Fruit fly (Drosophila melanogaster) whole organism, embryonic: ENCODE measurements around the gene Obp99c.
A peak's percentile ranks its signal among the peaks of the same experiment; 100 is the strongest.

Experiments used
- Awh ChIP-seq: fragments of 200-800 bp; sonication (Bioruptor generic); IDR thresholded peaks from 2 replicates; pipeline ENCODE4, ENCODE4 v1.3.6; 2022; ENCODE audit warnings: missing biosample characterization, missing genetic modification characterization
- CG10462 ChIP-seq: fragments of 200-800 bp; sonication (Bioruptor generic); optimal IDR thresholded peaks from 2 replicates; lab custom pipeline; 2016; ENCODE audit warnings: missing biosample characterization, missing genetic modification characterization
- CG10543 ChIP-seq: fragments of 200-800 bp; sonication (Bioruptor generic); optimal IDR thresholded peaks from 3 replicates; lab custom pipeline; 2017; ENCODE audit warnings: missing biosample characterization, mild to moderate bottlenecking, missing genetic modification characterization, moderate library complexity
- CG10959 ChIP-seq: fragments of 200-800 bp; sonication (Bioruptor generic); IDR thresholded peaks from 2 replicates; pipeline ENCODE4 v1.3.6; 2022; ENCODE audit warnings: missing biosample characterization, missing genetic modification characterization
- CG10979 ChIP-seq: fragments of 200-800 bp; sonication (Bioruptor generic); optimal IDR thresholded peaks from 2 replicates; lab custom pipeline; 2018; ENCODE audit warnings: missing biosample characterization, mild to moderate bottlenecking, missing genetic modification characterization, moderate library complexity
- CG11504 ChIP-seq: fragments of 200-800 bp; sonication (Bioruptor generic); optimal IDR thresholded peaks from 3 replicates; lab custom pipeline; 2019; ENCODE audit warnings: missing biosample characterization, mild to moderate bottlenecking, missing genetic modification characterization, moderate library complexity
- CG12659 ChIP-seq: fragments of 200-800 bp; sonication (Bioruptor generic); optimal IDR thresholded peaks from 3 replicates; lab custom pipeline; 2017; ENCODE audit warnings: mild to moderate bottlenecking, missing biosample characterization, missing genetic modification reagents, missing genetic modification characterization
- CG12769 ChIP-seq: fragments of 200-800 bp; sonication (Bioruptor generic); optimal IDR thresholded peaks from 2 replicates; lab custom pipeline; 2019; ENCODE audit warnings: missing biosample characterization, mild to moderate bottlenecking, missing genetic modification characterization, moderate library complexity
- CG12942 ChIP-seq: fragments of 200-800 bp; sonication (Bioruptor generic); optimal IDR thresholded peaks from 3 replicates; lab custom pipeline; 2016; ENCODE audit warnings: missing biosample characterization, missing genetic modification characterization
- CG13296 ChIP-seq: fragments of 200-800 bp; sonication (Bioruptor generic); optimal IDR thresholded peaks from 3 replicates; lab custom pipeline; 2018; ENCODE audit warnings: missing biosample characterization, mild to moderate bottlenecking, missing genetic modification characterization
- CG15479 ChIP-seq: fragments of 200-800 bp; sonication (Bioruptor generic); optimal IDR thresholded peaks from 3 replicates; lab custom pipeline; 2019; ENCODE audit warnings: missing biosample characterization, mild to moderate bottlenecking, missing genetic modification characterization, moderate library complexity
- CG1832 ChIP-seq: fragments of 200-800 bp; sonication (Bioruptor generic); optimal IDR thresholded peaks from 2 replicates; lab custom pipeline; 2017; ENCODE audit warnings: missing biosample characterization, mild to moderate bottlenecking, missing genetic modification characterization, inconsistent platforms
- CG30020 ChIP-seq: fragments of 200-800 bp; optimal IDR thresholded peaks from 2 replicates; lab custom pipeline; 2019; ENCODE audit warnings: missing biosample characterization, mild to moderate bottlenecking, missing genetic modification characterization, moderate library complexity
- CG34376 ChIP-seq: fragments of 200-800 bp; sonication (Bioruptor generic); optimal IDR thresholded peaks from 2 replicates; lab custom pipeline; 2018; ENCODE audit warnings: missing biosample characterization, mild to moderate bottlenecking, missing genetic modification characterization
- CG5953 ChIP-seq: fragments of 200-800 bp; sonication (Bioruptor generic); IDR thresholded peaks from 2 replicates; pipeline ENCODE4 v1.3.6; 2022; ENCODE audit warnings: missing biosample characterization, missing genetic modification characterization
- CG6854 ChIP-seq: fragments of 200-800 bp; sonication (Bioruptor generic); optimal IDR thresholded peaks from 3 replicates; lab custom pipeline; 2017; ENCODE audit warnings: missing biosample characterization, mild to moderate bottlenecking, missing genetic modification characterization
- CG9932 ChIP-seq: fragments of 200-800 bp; sonication (Bioruptor generic); IDR thresholded peaks from 2 replicates; pipeline ENCODE4 v1.3.6; 2022; ENCODE audit warnings: missing biosample characterization, missing genetic modification characterization
- D19A ChIP-seq: fragments of 200-800 bp; optimal IDR thresholded peaks from 3 replicates; lab custom pipeline; 2019; ENCODE audit warnings: missing biosample characterization, mild to moderate bottlenecking, missing genetic modification characterization, moderate library complexity
- ERR ChIP-seq: fragments of 200-800 bp; sonication (Bioruptor generic); optimal IDR thresholded peaks from 2 replicates; lab custom pipeline; 2016; ENCODE audit warnings: missing biosample characterization, missing genetic modification characterization
- Eip74EF ChIP-seq, 2 experiments: fragments of 200-800 bp in 1 of 2; fragments of >200 bp in 1 of 2; sonication (Bioruptor generic) in 1 of 2; optimal IDR thresholded peaks; 2 replicates each; lab custom pipeline; 2017 to 2019; ENCODE audit warnings: missing biosample characterization in 2 of 2, missing genetic modification characterization in 2 of 2, mild to moderate bottlenecking in 1 of 2, moderate library complexity in 1 of 2
- Ets65A ChIP-seq: fragments of 200-800 bp; sonication (Bioruptor generic); peaks from one replicate; lab custom pipeline; 2016; ENCODE audit warnings: missing biosample characterization, missing genetic modification characterization
- Fer2 ChIP-seq: fragments of 200-800 bp; sonication (Bioruptor generic); optimal IDR thresholded peaks from 2 replicates; lab custom pipeline; 2018; ENCODE audit warnings: missing biosample characterization, mild to moderate bottlenecking, missing genetic modification characterization, moderate library complexity
- HmgZ ChIP-seq: fragments of 200-800 bp; sonication (Bioruptor generic); optimal IDR thresholded peaks from 2 replicates; lab custom pipeline; 2018; ENCODE audit warnings: missing biosample characterization, mild to moderate bottlenecking, missing genetic modification characterization
- Mad ChIP-seq: fragments of 200-800 bp; sonication (Bioruptor generic); optimal IDR thresholded peaks from 2 replicates; lab custom pipeline; 2016; ENCODE audit warnings: missing biosample characterization, missing genetic modification characterization
- NC2α ChIP-seq: fragments of 200-800 bp; sonication (Bioruptor generic); optimal IDR thresholded peaks from 2 replicates; lab custom pipeline; 2016; ENCODE audit warnings: missing biosample characterization, missing genetic modification characterization
- Nf-YB ChIP-seq: fragments of 200-800 bp; sonication (Bioruptor generic); optimal IDR thresholded peaks from 3 replicates; lab custom pipeline; 2019; ENCODE audit warnings: missing biosample characterization, mild to moderate bottlenecking, missing genetic modification characterization, moderate library complexity
- Nf-YC ChIP-seq: fragments of 200-800 bp; optimal IDR thresholded peaks from 3 replicates; lab custom pipeline; 2019; ENCODE audit warnings: missing biosample characterization, mild to moderate bottlenecking, missing genetic modification characterization, moderate library complexity
- Scr ChIP-seq: fragments of 200-800 bp; sonication (Bioruptor generic); IDR thresholded peaks from 2 replicates; pipeline ENCODE4 v1.3.6; 2022; ENCODE audit warnings: missing biosample characterization, missing genetic modification characterization; ENCODE audit not compliant: partially characterized antibody
- Trl ChIP-seq, 3 experiments: fragments of >200 bp in 2 of 3; fragments of 200-800 bp in 1 of 3; sonication (Bioruptor generic) in 1 of 3; optimal IDR thresholded peaks; 2 replicates in 1 of 3; 3 replicates in 2 of 3; lab custom pipeline; 2016 to 2017; ENCODE audit warnings: missing biosample characterization in 1 of 3, missing genetic modification characterization in 1 of 3
- ab ChIP-seq: fragments of 200-800 bp; sonication (Bioruptor generic); optimal IDR thresholded peaks from 2 replicates; lab custom pipeline; 2016; ENCODE audit warnings: missing biosample characterization, missing genetic modification characterization
- bcd ChIP-seq: fragments of 200-800 bp; sonication (Bioruptor generic); optimal IDR thresholded peaks from 2 replicates; lab custom pipeline; 2017; ENCODE audit warnings: missing biosample characterization, mild to moderate bottlenecking, missing genetic modification characterization
- bigmax ChIP-seq: fragments of 200-800 bp; sonication (Bioruptor generic); optimal IDR thresholded peaks from 2 replicates; lab custom pipeline; 2018; ENCODE audit warnings: missing biosample characterization, mild to moderate bottlenecking, missing genetic modification characterization
- btn ChIP-seq: fragments of 200-800 bp; sonication (Bioruptor generic); optimal IDR thresholded peaks from 2 replicates; lab custom pipeline; 2016; ENCODE audit warnings: missing biosample characterization, missing genetic modification characterization
- chinmo ChIP-seq: fragments of 200-800 bp; sonication (Bioruptor generic); IDR thresholded peaks from 4 replicates; pipeline ENCODE4 v1.3.6; 2022; ENCODE audit warnings: missing biosample characterization, missing genetic modification characterization; ENCODE audit not compliant: partially characterized antibody
- chm ChIP-seq: fragments of 200-800 bp; sonication (Bioruptor generic); IDR thresholded peaks from 2 replicates; pipeline ENCODE4 v1.3.6; 2022; ENCODE audit warnings: missing biosample characterization, missing genetic modification characterization
- ci ChIP-seq: fragments of 200-800 bp; sonication (Bioruptor generic); IDR thresholded peaks from 3 replicates; pipeline ENCODE4 v1.3.6; 2022; ENCODE audit warnings: missing biosample characterization, missing genetic modification characterization
- crol ChIP-seq: fragments of 200-800 bp; sonication (Bioruptor generic); IDR thresholded peaks from 2 replicates; pipeline ENCODE4 v1.3.6; 2022; ENCODE audit warnings: missing biosample characterization, missing genetic modification characterization
- disco-r ChIP-seq: fragments of 200-800 bp; sonication (Bioruptor generic); optimal IDR thresholded peaks from 2 replicates; lab custom pipeline; 2016; ENCODE audit warnings: missing biosample characterization, missing genetic modification characterization
- dpn ChIP-seq, 2 experiments: fragments of 200-800 bp; sonication (Bioruptor generic); optimal IDR thresholded peaks; 3 replicates each; lab custom pipeline; 2016; ENCODE audit warnings: missing biosample characterization in 2 of 2, missing genetic modification characterization in 2 of 2
- dysf ChIP-seq: fragments of 200-800 bp; sonication (Bioruptor generic); IDR thresholded peaks from 3 replicates; pipeline ENCODE4 v1.3.6; 2022; ENCODE audit warnings: missing biosample characterization, missing genetic modification characterization
- esg ChIP-seq: fragments of 200-800 bp; sonication (Bioruptor generic); conservative IDR thresholded peaks from 2 replicates; pipeline ENCODE4 v1.3.6; 2022; ENCODE audit warnings: missing biosample characterization, missing genetic modification characterization
- exex ChIP-seq: fragments of 200-800 bp; sonication (Bioruptor generic); optimal IDR thresholded peaks from 4 replicates; lab custom pipeline; 2018; ENCODE audit warnings: missing biosample characterization, mild to moderate bottlenecking, missing genetic modification characterization, moderate library complexity
- ftz-f1 ChIP-seq: fragments of 200-800 bp; sonication (Bioruptor generic); optimal IDR thresholded peaks from 2 replicates; lab custom pipeline; 2016; ENCODE audit warnings: missing biosample characterization, missing genetic modification characterization
- lola ChIP-seq, 3 experiments: fragments of >200 bp in 2 of 3; fragments of 200-800 bp in 1 of 3; sonication (Bioruptor generic) in 1 of 3; optimal IDR thresholded peaks; 2 replicates each; lab custom pipeline; 2017 to 2019; ENCODE audit warnings: missing biosample characterization in 3 of 3, missing genetic modification characterization in 3 of 3, mild to moderate bottlenecking in 1 of 3, moderate library complexity in 1 of 3
- pan ChIP-seq, 4 experiments: fragments of >200 bp in 3 of 4; fragments of 200-800 bp in 1 of 4; sonication (Bioruptor generic) in 1 of 4; optimal IDR thresholded peaks in 3 of 4; IDR thresholded peaks in 1 of 4; 2 replicates each; pipeline versions ENCODE4 v1.3.6 to Lab custom; 2017 to 2022; ENCODE audit warnings: missing biosample characterization in 2 of 4, missing genetic modification characterization in 2 of 4, mixed read lengths in 1 of 4
- phol ChIP-seq: fragments of 200-800 bp; sonication (Bioruptor generic); optimal IDR thresholded peaks from 3 replicates; lab custom pipeline; 2018; ENCODE audit warnings: missing biosample characterization, mild to moderate bottlenecking, missing genetic modification characterization, moderate library complexity
- sens ChIP-seq: fragments of 200-800 bp; sonication (Bioruptor generic); peaks from one replicate; lab custom pipeline; 2016; ENCODE audit warnings: missing biosample characterization, missing genetic modification characterization
- sug ChIP-seq: fragments of 200-800 bp; optimal IDR thresholded peaks from 2 replicates; lab custom pipeline; 2019; ENCODE audit warnings: missing biosample characterization, mild to moderate bottlenecking, missing genetic modification characterization, moderate library complexity
- ttk ChIP-seq: fragments of 200-800 bp; sonication (Bioruptor generic); IDR thresholded peaks from 2 replicates; pipeline ENCODE4 v2.1.2; 2022; ENCODE audit warnings: missing biosample characterization, missing genetic modification characterization

The Obp99c gene

DNA sequence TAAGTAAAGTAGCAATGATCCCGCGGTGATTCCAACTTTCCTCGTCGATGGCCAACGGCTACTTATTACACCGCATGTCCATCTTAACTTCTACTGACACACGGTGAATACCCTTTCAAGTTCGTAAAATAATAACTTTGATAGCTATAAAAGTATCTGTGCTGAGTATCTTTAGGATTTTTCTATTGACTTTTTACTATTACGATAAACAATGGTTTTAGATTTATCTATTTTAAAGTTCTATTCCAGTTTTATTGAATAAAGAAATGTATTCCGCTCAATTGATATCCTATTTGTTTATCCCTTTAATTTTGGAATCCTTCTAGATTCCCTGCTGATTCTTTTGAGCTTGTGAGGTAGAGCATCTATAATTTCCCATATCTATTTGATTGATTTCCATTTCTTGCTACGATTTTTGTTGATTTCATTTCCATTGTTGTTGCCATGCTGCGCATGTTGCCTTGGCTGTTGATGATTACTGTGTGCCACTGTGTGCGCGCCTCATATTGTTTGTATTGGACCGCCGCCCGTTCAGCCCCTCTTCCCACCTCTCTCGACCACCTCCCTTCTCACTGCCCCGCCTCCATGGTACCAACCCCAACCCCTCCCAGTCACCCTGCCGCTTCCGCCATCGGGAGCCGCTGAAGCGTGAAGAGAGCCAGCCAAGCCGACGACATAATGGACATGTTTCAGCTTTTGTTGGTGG lies 875 bp upstream of the Obp99c start:
- TF ChIP-seq NC2α (no peak), Trl (optimal IDR thresholded peaks at IDR 0.05; lab: Kevin White, UChicago) (peak in 1 of 2 experiments; percentile 1), Trl (GFP tag; optimal IDR thresholded peaks at IDR 0.05; lab: Kevin White, UChicago) (no peak), sens (GFP tag; lab: Kevin White, UChicago) (peak; percentile 79), ab (GFP tag; lab: Kevin White, UChicago) (no peak), phol (tag; lab: Kevin White, UChicago) (peak; percentile 17), chm (GFP tag; lab: Robert Waterston, UW) (0 out of 2 replicates have a peak, but pooled peaks have one; percentile 19), Nf-YC (tag; lab: Kevin White, UChicago) (peak; percentile 71), D19A (peak; percentile 93), esg (no peak), Awh (GFP tag; lab: Robert Waterston, UW) (no peak), CG9932 (GFP tag; lab: Robert Waterston, UW) (0 out of 2 replicates have a peak, but pooled peaks have one; percentile 10), ttk (GFP tag; lab: Robert Waterston, UW) (peak; percentile 49; the same call in 1 of the 2 replicates), CG12769 (tag; lab: Kevin White, UChicago) (no peak), chinmo (GFP tag; lab: Robert Waterston, UW) (0 out of 4 replicates have a peak, but pooled peaks have one; percentile 56), crol (peak; percentile 96), disco-r (no peak), CG15479 (GFP tag; lab: Kevin White, UChicago) (no peak), CG10979 (peak; percentile 2), exex (tag; lab: Kevin White, UChicago) (no peak), CG10462 (no peak), Scr (GFP tag; lab: Robert Waterston, UW) (no peak), CG11504 (peak; percentile 16), ci (GFP tag; lab: Robert Waterston, UW) (peak; percentile 17; the same call in 1 of the 3 replicates), Ets65A (no peak), CG13296 (no peak), Nf-YB (peak; percentile 57)

DNA sequence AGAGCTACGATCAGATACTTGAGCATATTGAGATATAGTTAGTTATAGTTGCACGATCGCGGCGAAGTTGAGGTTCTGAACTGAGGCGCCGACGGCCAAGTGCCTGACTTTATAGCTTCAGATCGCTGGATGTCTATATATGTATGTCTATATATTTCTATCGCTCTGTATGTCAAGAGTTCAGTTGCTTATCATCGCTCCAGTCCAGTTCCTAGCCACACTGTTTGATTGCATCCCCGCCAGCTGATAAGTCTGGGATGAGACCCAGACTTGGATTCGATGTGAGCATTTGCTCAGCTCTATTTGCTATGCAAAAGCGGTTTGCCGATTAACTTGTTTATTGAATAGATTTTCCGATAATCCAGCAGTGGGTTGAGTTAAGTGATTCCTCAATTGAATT lies 2.4 kb downstream of the Obp99c start:
- no peak for TF ChIP-seq CG5953 (GFP tag; lab: Robert Waterston, UW)
- no peak for TF ChIP-seq pan (optimal IDR thresholded peaks at IDR 0.05; lab: Kevin White, UChicago)
- TF ChIP-seq pan (GFP tag; optimal IDR thresholded peaks at IDR 0.05 in 1 of 2, IDR thresholded peaks at IDR 0.05 in 1 of 2): no peak
- TF ChIP-seq CG10543 (GFP tag; lab: Kevin White, UChicago): no peak
- TF ChIP-seq lola (GFP tag; optimal IDR thresholded peaks at IDR 0.05; lab: Kevin White, UChicago): no peak
- no peak for TF ChIP-seq CG6854 (GFP tag; lab: Kevin White, UChicago)
- no peak for TF ChIP-seq CG30020 (tag; lab: Kevin White, UChicago)
- no peak for TF ChIP-seq dpn (GFP tag; optimal IDR thresholded peaks at IDR 0.05; lab: Kevin White, UChicago)
- no peak for TF ChIP-seq bigmax (GFP tag; lab: Kevin White, UChicago)
- TF ChIP-seq CG10959 (GFP tag; lab: Robert Waterston, UW): no peak
- TF ChIP-seq HmgZ (tag; lab: Kevin White, UChicago): no peak
- no peak for TF ChIP-seq btn (GFP tag; lab: Kevin White, UChicago)
- no peak for TF ChIP-seq ftz-f1 (GFP tag; lab: Kevin White, UChicago)
- no peak for TF ChIP-seq ERR (GFP tag; lab: Kevin White, UChicago)
- no peak for TF ChIP-seq CG12942
- no peak for TF ChIP-seq Mad (GFP tag; lab: Kevin White, UChicago)
- TF ChIP-seq CG34376 (GFP tag; lab: Kevin White, UChicago): peak; percentile 59
- TF ChIP-seq sug (tag; lab: Kevin White, UChicago): peak; percentile 20
- TF ChIP-seq dysf (GFP tag; lab: Robert Waterston, UW): 0 out of 3 replicates have a peak, but pooled peaks have one; percentile 7
- TF ChIP-seq Fer2: no peak
- peak in 1 of 2 experiments; percentile 6 for TF ChIP-seq Eip74EF (GFP tag; optimal IDR thresholded peaks at IDR 0.05; lab: Kevin White, UChicago)
- TF ChIP-seq CG12659: no peak
- TF ChIP-seq CG1832 (GFP tag; lab: Kevin White, UChicago): no peak
- no peak for TF ChIP-seq bcd
